Worm (Caenorhabditis elegans) whole organism, L4 larva: ENCODE measurements around the gene gro-1.

Experiments
- ZK546.5 ChIP-seq, 2 experiments: sonication (generic microtip); optimal IDR thresholded peaks; 2 replicates each; lab custom pipeline; 2017; ENCODE audit warnings: missing biosample characterization in 2 of 2, missing genetic modification characterization in 2 of 2
- lir-3 ChIP-seq: sonication (generic microtip); optimal IDR thresholded peaks from 2 replicates; lab custom pipeline; 2016; ENCODE audit warnings: mild to moderate bottlenecking, missing genetic modification characterization, missing compliant biosample characterization
- mep-1 ChIP-seq: fragments of 150-350 bp; sonication (generic microtip); optimal IDR thresholded peaks from 3 replicates; lab custom pipeline; 2014; ENCODE audit warnings: missing biosample characterization, missing genetic modification characterization
- nhr-237 ChIP-seq: sonication (generic microtip); optimal IDR thresholded peaks from 2 replicates; lab custom pipeline; 2017; ENCODE audit warnings: missing biosample characterization, missing genetic modification characterization
- pqm-1 ChIP-seq: sonication (generic microtip); optimal IDR thresholded peaks from 2 replicates; lab custom pipeline; 2017; ENCODE audit warnings: missing biosample characterization, missing genetic modification characterization
- set-16 ChIP-seq: fragments of 200-800 bp; sonication (Bioruptor generic); IDR thresholded peaks from 2 replicates; pipeline ENCODE4 v1.3.6; 2022; ENCODE audit warnings: missing genetic modification reagents, missing genetic modification characterization, missing compliant biosample characterization
- unc-130 ChIP-seq: sonication (generic microtip); optimal IDR thresholded peaks from 2 replicates; lab custom pipeline; 2016; ENCODE audit warnings: missing genetic modification reagents, missing genetic modification characterization, missing compliant biosample characterization

ce11 chrIII:5294867-5295266 lies 30.0 kb downstream of the gro-1 start:
- TF ChIP-seq nhr-237 (tag; lab: Kevin White, UChicago) (no peak), lir-3 (peak; percentile 81), unc-130 (GFP tag; lab: Kevin White, UChicago) (peak; percentile 78), mep-1 (tag; lab: Kevin White, UChicago) (peak; percentile 64), pqm-1 (tag; lab: Kevin White, UChicago) (no peak), set-16 (no peak), ZK546.5 (tag; optimal IDR thresholded peaks at IDR 0.05; lab: Kevin White, UChicago) (no peak)
